Worm (Caenorhabditis elegans) whole organism, L3 larva: Measurements from ENCODE around the gene T02H6.11.

Source experiments
- R02D3.7 ChIP-seq: fragments of 150-350 bp; optimal IDR thresholded peaks from 2 replicates; lab custom pipeline; 2014; ENCODE audit warnings: missing biosample characterization, missing genetic modification characterization
- aly-2 ChIP-seq: fragments of 150-350 bp; optimal IDR thresholded peaks from 2 replicates; lab custom pipeline; 2014; ENCODE audit warnings: missing biosample characterization, missing genetic modification characterization
- ama-1 ChIP-seq: fragments of 150-350 bp; optimal IDR thresholded peaks from 2 replicates; lab custom pipeline; 2018
- elt-3 ChIP-seq, 3 experiments: fragments of 150-350 bp in 1 of 3; sonication (generic microtip) in 2 of 3; optimal IDR thresholded peaks; 2 replicates in 2 of 3; 4 replicates in 1 of 3; lab custom pipeline; 2014 to 2017; ENCODE audit warnings: missing biosample characterization in 3 of 3, missing genetic modification characterization in 3 of 3
- eor-1 ChIP-seq, 2 experiments: fragments of 150-350 bp; optimal IDR thresholded peaks; 2 replicates each; lab custom pipeline; 2014 to 2018; ENCODE audit warnings: missing biosample characterization in 2 of 2, missing genetic modification characterization in 2 of 2
- fkh-10 ChIP-seq: sonication (generic microtip); optimal IDR thresholded peaks from 2 replicates; lab custom pipeline; 2017; ENCODE audit warnings: missing biosample characterization, missing genetic modification reagents, missing genetic modification characterization
- lin-15B ChIP-seq: fragments of 150-350 bp; optimal IDR thresholded peaks from 2 replicates; lab custom pipeline; 2014; ENCODE audit warnings: missing biosample characterization, missing genetic modification characterization
- lin-39 ChIP-seq: fragments of 150-350 bp; optimal IDR thresholded peaks from 2 replicates; lab custom pipeline; 2018; ENCODE audit warnings: missing biosample characterization, missing genetic modification reagents, missing genetic modification characterization
- nhr-23 ChIP-seq: fragments of 150-350 bp; optimal IDR thresholded peaks from 2 replicates; lab custom pipeline; 2014; ENCODE audit warnings: missing biosample characterization, missing genetic modification reagents, missing genetic modification characterization
- nhr-237 ChIP-seq: fragments of 150-350 bp; optimal IDR thresholded peaks from 2 replicates; lab custom pipeline; 2014; ENCODE audit warnings: missing biosample characterization, missing genetic modification characterization
- pqm-1 ChIP-seq: fragments of 150-350 bp; optimal IDR thresholded peaks from 2 replicates; lab custom pipeline; 2017; ENCODE audit warnings: missing biosample characterization, missing genetic modification characterization, inconsistent platforms
- tbx-2 ChIP-seq: sonication (generic microtip); optimal IDR thresholded peaks from 2 replicates; lab custom pipeline; 2016; ENCODE audit warnings: mild to moderate bottlenecking, missing genetic modification characterization, missing compliant biosample characterization
- ztf-11 ChIP-seq: fragments of 150-350 bp; optimal IDR thresholded peaks from 2 replicates; lab custom pipeline; 2014; ENCODE audit warnings: missing biosample characterization, missing genetic modification characterization

- TF ChIP-seq ama-1, result no peak
- no peak for TF ChIP-seq R02D3.7
- no peak for TF ChIP-seq nhr-237 (tag; lab: Kevin White, UChicago)
- TF ChIP-seq pqm-1, result no peak
- no peak for TF ChIP-seq tbx-2 (tag; lab: Kevin White, UChicago)
- no peak for TF ChIP-seq elt-3 (tag; optimal IDR thresholded peaks at IDR 0.05; lab: Kevin White, UChicago)
- no peak for TF ChIP-seq fkh-10 (GFP tag; lab: Kevin White, UChicago)
- no peak for TF ChIP-seq lin-15B
- TF ChIP-seq ztf-11 (tag; lab: Kevin White, UChicago), result no peak
- TF ChIP-seq nhr-23 (tag; lab: Kevin White, UChicago), result no peak
- TF ChIP-seq aly-2 (tag; lab: Kevin White, UChicago), result no peak
- TF ChIP-seq lin-39, result no peak
- TF ChIP-seq eor-1 (tag; optimal IDR thresholded peaks at IDR 0.05; lab: Kevin White, UChicago), result no peak
Measured at ce11 chrII:671025-671424, 29.9 kb downstream of the T02H6.11 start, which contains the start of gene sri-46.
